Fruit fly (Drosophila melanogaster): ENCODE results near the gene NijA.

Gene NijA

DNA sequence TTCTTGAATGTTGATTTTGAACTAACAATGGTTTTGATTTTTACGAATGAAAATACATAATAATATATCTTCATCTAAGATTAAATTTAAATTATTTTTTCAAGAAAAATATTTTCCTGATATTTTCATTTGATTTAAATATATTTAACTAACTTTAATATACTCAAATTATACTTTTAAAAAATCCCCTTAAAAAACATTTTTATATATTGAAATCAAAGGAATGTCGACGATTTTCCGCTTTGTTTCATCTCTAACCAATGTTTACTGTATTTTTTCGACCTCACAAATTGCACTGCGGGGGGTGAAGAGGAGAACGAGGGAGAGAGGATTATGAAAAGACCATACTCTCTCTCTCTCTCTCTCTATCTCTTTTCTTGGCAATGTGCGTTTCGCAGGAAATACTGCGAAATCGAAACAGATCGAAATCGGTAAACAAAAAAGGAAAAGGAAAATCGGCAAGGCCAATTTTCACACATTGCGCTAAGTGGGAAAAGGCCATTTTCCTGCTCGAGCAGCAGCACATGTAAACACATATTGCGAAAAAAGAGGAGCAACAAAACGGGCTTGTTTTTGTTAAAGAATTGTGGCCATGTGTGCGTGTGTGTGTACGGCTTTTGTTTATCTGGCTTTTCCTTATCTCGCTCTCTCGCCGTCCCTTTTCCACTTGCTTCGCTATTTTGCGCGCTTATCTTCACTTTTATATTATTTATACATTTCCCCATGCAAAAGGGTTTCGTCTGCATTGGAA is 36.5 kb downstream of the NijA start (continued):
- TF ChIP-seq ewg (GFP tag; optimal IDR thresholded peaks at IDR 0.05) (no peak), Bgb (GFP tag; IDR thresholded peaks at IDR 0.05; ENCODE audit: partially characterized antibody) (no peak), Elba2 (GFP tag; optimal IDR thresholded peaks at IDR 0.05) (no peak), CG8290 (GFP tag; optimal IDR thresholded peaks at IDR 0.05) (no peak), CG8290 (tag; optimal IDR thresholded peaks at IDR 0.05) (peak in 1 of 2 experiments; percentile 4), CG2116 (GFP tag; optimal IDR thresholded peaks at IDR 0.05) (no peak), CG31441 (GFP tag; IDR thresholded peaks at IDR 0.05) (0 out of 2 replicates have a peak, but pooled peaks have one; percentile 22), CG10321 (GFP tag; IDR thresholded peaks at IDR 0.05) (no peak), kah (GFP tag; optimal IDR thresholded peaks at IDR 0.05) (no peak), emc (GFP tag; optimal IDR thresholded peaks at IDR 0.05) (no peak), HLH54F (GFP tag; optimal IDR thresholded peaks at IDR 0.05) (no peak), CG13424 (tag; optimal IDR thresholded peaks at IDR 0.05) (no peak), CG17568 (GFP tag; optimal IDR thresholded peaks at IDR 0.05) (no peak), MBD-R2 (GFP tag; IDR thresholded peaks at IDR 0.05) (no peak), lola (GFP tag; optimal IDR thresholded peaks at IDR 0.05) (peak in 1 of 3 experiments; percentile 42), CG34376 (GFP tag; optimal IDR thresholded peaks at IDR 0.05) (no peak), nmo (GFP tag; optimal IDR thresholded peaks at IDR 0.05) (no peak), Dref (GFP tag; IDR thresholded peaks at IDR 0.05) (no peak), CG1832 (GFP tag; optimal IDR thresholded peaks at IDR 0.05) (peak; percentile 51), CG12744 (GFP tag; optimal IDR thresholded peaks at IDR 0.05) (no peak), CG13624 (GFP tag; optimal IDR thresholded peaks at IDR 0.05) (no peak), CG6272 (GFP tag; IDR thresholded peaks at IDR 0.05) (no peak), CG6683 (GFP tag; optimal IDR thresholded peaks at IDR 0.05) (no peak), GATAe (GFP tag; conservative IDR thresholded peaks at IDR 0.05) (no peak), sisA (GFP tag; IDR thresholded peaks at IDR 0.05) (no peak), CG7963 (GFP tag; IDR thresholded peaks at IDR 0.05; ENCODE audit: partially characterized antibody) (no peak), CG34422 (GFP tag; IDR thresholded peaks at IDR 0.05) (no peak), CG4424 (GFP tag; optimal IDR thresholded peaks at IDR 0.05) (no peak), CG12299 (tag; optimal IDR thresholded peaks at IDR 0.05) (no peak), CG14860 (GFP tag; IDR thresholded peaks at IDR 0.05; ENCODE audit: partially characterized antibody) (no peak), sug (tag; optimal IDR thresholded peaks at IDR 0.05) (no peak), Max (GFP tag; optimal IDR thresholded peaks at IDR 0.05) (no peak), CG1647 (GFP tag; optimal IDR thresholded peaks at IDR 0.05) (no peak), chif (GFP tag; optimal IDR thresholded peaks at IDR 0.05) (no peak), Fer1 (GFP tag; optimal IDR thresholded peaks at IDR 0.05) (no peak), C15 (GFP tag; IDR thresholded peaks at IDR 0.05) (no peak), CG1602 (GFP tag; optimal IDR thresholded peaks at IDR 0.05) (no peak), oc (tag; optimal IDR thresholded peaks at IDR 0.05) (no peak), Hr51 (GFP tag; optimal IDR thresholded peaks at IDR 0.05) (peak in 1 of 2 experiments; percentile 40), Ets97D (GFP tag; optimal IDR thresholded peaks at IDR 0.05) (no peak), Doc3 (GFP tag; IDR thresholded peaks at IDR 0.05; ENCODE audit: partially characterized antibody) (no peak), CG3163 (GFP tag; optimal IDR thresholded peaks at IDR 0.05) (no peak), CG10147 (GFP tag; optimal IDR thresholded peaks at IDR 0.05) (no peak), slp2 (GFP tag; optimal IDR thresholded peaks at IDR 0.05) (no peak), Ada2b (GFP tag; IDR thresholded peaks at IDR 0.05) (no peak), bsh (GFP tag; optimal IDR thresholded peaks at IDR 0.05) (peak in 1 of 2 experiments; percentile 4), sob (GFP tag; IDR thresholded peaks at IDR 0.05) (no peak), Opbp (GFP tag; IDR thresholded peaks at IDR 0.05; ENCODE audit: partially characterized antibody) (no peak), lab (GFP tag; optimal IDR thresholded peaks at IDR 0.05) (no peak)
